Fruit fly (Drosophila melanogaster) Kc167 (cell line): ENCODE results near the gene CG15130.

Experiments used
- Myc ChIP-seq: fragments of >200 bp; optimal IDR thresholded peaks from 2 replicates; lab custom pipeline; 2017; ENCODE audit warnings: missing external identifiers
- Sin3A ChIP-seq: fragments of >200 bp; optimal IDR thresholded peaks from 2 replicates; lab custom pipeline; 2018; ENCODE audit warnings: missing external identifiers
- h ChIP-seq: fragments of >200 bp; optimal IDR thresholded peaks from 3 replicates; lab custom pipeline; 2018; ENCODE audit warnings: missing external identifiers
- insv ChIP-seq: fragments of >200 bp; optimal IDR thresholded peaks from 3 replicates; lab custom pipeline; 2018; ENCODE audit warnings: missing external identifiers
- psq ChIP-seq: fragments of >200 bp; optimal IDR thresholded peaks from 2 replicates; lab custom pipeline; 2017; ENCODE audit warnings: missing external identifiers
- ttk ChIP-seq: sonication (Bioruptor generic); optimal IDR thresholded peaks from 2 replicates; lab custom pipeline; 2017; ENCODE audit warnings: missing external identifiers

dm6 chr2L:20427401-20427800 is 2.9 kb upstream of the CG15130 start:
- no peak for TF ChIP-seq insv (lab: Kevin White, UChicago)
- no peak for TF ChIP-seq Sin3A
- TF ChIP-seq ttk (lab: Kevin White, UChicago), result no peak
- no peak for TF ChIP-seq psq (lab: Kevin White, UChicago)
- no peak for TF ChIP-seq Myc
- TF ChIP-seq h (lab: Kevin White, UChicago), result no peak
